Fruit fly (Drosophila melanogaster): ENCODE results near the gene mRpL1.

Gene mRpL1

dm6 chr3R:8300928-8301752 lies at the start of gene mRpL1, which contains the start of gene CG9626:
mRpL1 (plus strand) TSS chr3R:8301440.
CG9626 (minus strand) TSS chr3R:8300978.
- no peak for TF ChIP-seq Abd-B (GFP tag; optimal IDR thresholded peaks at IDR 0.05)
- TF ChIP-seq ey (GFP tag; optimal IDR thresholded peaks at IDR 0.05) = no peak
- TF ChIP-seq Myc (optimal IDR thresholded peaks at IDR 0.05) = peak; percentile 18
- no peak for TF ChIP-seq Rel (GFP tag; optimal IDR thresholded peaks at IDR 0.05)
- no peak for TF ChIP-seq Rel (tag; optimal IDR thresholded peaks at IDR 0.05)
- no peak for TF ChIP-seq brk (GFP tag; optimal IDR thresholded peaks at IDR 0.05)
- TF ChIP-seq psq (GFP tag; optimal IDR thresholded peaks at IDR 0.05) = no peak
- TF ChIP-seq usp (GFP tag; optimal IDR thresholded peaks at IDR 0.05) = no peak
- TF ChIP-seq OdsH (GFP tag; optimal IDR thresholded peaks at IDR 0.05) = no peak
- TF ChIP-seq fru (GFP tag; optimal IDR thresholded peaks at IDR 0.05) = peak; percentile 98
- TF ChIP-seq dmrt93B (GFP tag; optimal IDR thresholded peaks at IDR 0.05) = no peak

DNA sequence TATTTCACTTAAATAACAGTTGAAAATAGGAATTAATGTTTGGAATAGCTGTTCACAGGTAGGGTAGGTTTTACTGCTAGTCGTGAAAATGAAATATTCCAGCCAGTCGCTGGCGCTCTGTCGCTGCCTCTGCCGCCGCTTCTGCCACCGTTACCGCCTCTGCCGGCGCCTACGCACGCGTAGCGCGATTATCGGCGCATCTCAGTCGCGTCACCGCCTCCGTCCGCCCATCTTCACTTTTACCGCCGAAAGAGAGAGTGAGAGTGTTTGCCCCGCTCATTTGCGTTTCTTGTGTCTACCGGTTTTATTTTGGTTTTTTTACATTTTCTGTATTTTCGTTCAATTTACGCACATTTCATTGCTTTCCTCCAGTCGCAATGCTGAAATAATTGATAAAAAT lies 49.7 kb upstream of the mRpL1 start:
- TF ChIP-seq Jra (GFP tag; optimal IDR thresholded peaks at IDR 0.05) (no peak), rgr (GFP tag; optimal IDR thresholded peaks at IDR 0.05) (no peak), N (GFP tag; optimal IDR thresholded peaks at IDR 0.05) (no peak), h (GFP tag; optimal IDR thresholded peaks at IDR 0.05) (no peak), pan (optimal IDR thresholded peaks at IDR 0.05) (no peak), CrebA (GFP tag; optimal IDR thresholded peaks at IDR 0.05; ENCODE audit: borderline replicate concordance) (no peak), Rel (GFP tag; optimal IDR thresholded peaks at IDR 0.05) (no peak), Rel (tag; optimal IDR thresholded peaks at IDR 0.05) (no peak), Hr78 (GFP tag; optimal IDR thresholded peaks at IDR 0.05) (no peak), sage (GFP tag; optimal IDR thresholded peaks at IDR 0.05) (no peak)

dm6 chr3R:8254347-8254746 lies 46.9 kb upstream of the mRpL1 start:
- no peak for TF ChIP-seq dl (GFP tag; optimal IDR thresholded peaks at IDR 0.05; ENCODE audit: insufficient read depth in 1 of 2, partially characterized antibody in 2 of 2)
- TF ChIP-seq Mio (GFP tag; optimal IDR thresholded peaks at IDR 0.05) = no peak
- TF ChIP-seq Vsx2 (GFP tag; optimal IDR thresholded peaks at IDR 0.05; ENCODE audit: partially characterized antibody) = no peak
- no peak for TF ChIP-seq br (GFP tag; optimal IDR thresholded peaks at IDR 0.05)
- no peak for TF ChIP-seq CrebA (GFP tag; optimal IDR thresholded peaks at IDR 0.05; ENCODE audit: borderline replicate concordance)
- TF ChIP-seq tai (GFP tag; optimal IDR thresholded peaks at IDR 0.05) = no peak
- no peak for TF ChIP-seq dsf (GFP tag; optimal IDR thresholded peaks at IDR 0.05; ENCODE audit: borderline replicate concordance)
- TF ChIP-seq ey (GFP tag; optimal IDR thresholded peaks at IDR 0.05) = no peak
- TF ChIP-seq HLH106 (tag; optimal IDR thresholded peaks at IDR 0.05) = no peak
- TF ChIP-seq psq (GFP tag; optimal IDR thresholded peaks at IDR 0.05) = no peak
- no peak for TF ChIP-seq Myc (optimal IDR thresholded peaks at IDR 0.05)
- no peak for TF ChIP-seq Abd-B (GFP tag; optimal IDR thresholded peaks at IDR 0.05)
- no peak for TF ChIP-seq CG9705 (GFP tag; optimal IDR thresholded peaks at IDR 0.05)
- TF ChIP-seq sage (GFP tag; optimal IDR thresholded peaks at IDR 0.05) = no peak
- TF ChIP-seq N (GFP tag; optimal IDR thresholded peaks at IDR 0.05) = no peak
- no peak for TF ChIP-seq Dfd (GFP tag; optimal IDR thresholded peaks at IDR 0.05)
- TF ChIP-seq h (GFP tag; optimal IDR thresholded peaks at IDR 0.05) = no peak
- no peak for TF ChIP-seq brk (GFP tag; optimal IDR thresholded peaks at IDR 0.05)

DNA sequence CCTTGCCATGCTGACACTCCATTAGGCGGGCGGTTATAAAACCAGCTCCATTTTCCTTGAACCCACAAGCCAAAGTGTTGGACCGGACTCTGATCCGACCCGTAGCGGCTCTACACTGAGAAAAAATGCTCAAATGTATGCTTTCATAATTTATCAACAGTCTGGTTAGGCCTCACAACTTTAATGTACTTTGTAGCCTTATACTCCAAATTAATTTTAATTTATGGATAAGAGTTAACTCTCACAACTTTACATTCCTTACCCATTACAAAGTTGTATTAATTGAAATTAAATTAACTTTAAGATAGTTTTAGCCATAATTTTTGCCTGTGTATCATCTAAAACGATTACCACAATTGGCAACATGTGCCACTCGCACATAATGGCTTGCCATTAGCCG lies 45.2 kb upstream of the mRpL1 start:
- TF ChIP-seq psq (GFP tag; optimal IDR thresholded peaks at IDR 0.05) (no peak), Rel (GFP tag; optimal IDR thresholded peaks at IDR 0.05) (no peak), Rel (tag; optimal IDR thresholded peaks at IDR 0.05) (no peak)

dm6 chr3R:8261634-8262033 lies 39.6 kb upstream of the mRpL1 start:
- TF ChIP-seq Abd-B (GFP tag; optimal IDR thresholded peaks at IDR 0.05) = no peak
- TF ChIP-seq Vsx2 (GFP tag; optimal IDR thresholded peaks at IDR 0.05; ENCODE audit: partially characterized antibody) = peak; percentile 17
